Fruit fly (Drosophila melanogaster) whole organism, embryonic: ENCODE data around the gene RhoGAP19D.

Experiments
- BEAF-32 ChIP-seq: fragments of 200-800 bp; sonication (Bioruptor generic); optimal IDR thresholded peaks from 3 replicates; lab custom pipeline; 2017; ENCODE audit warnings: missing biosample characterization, missing genetic modification characterization, mild to moderate bottlenecking, moderate library complexity, missing genetic modification reagents
- CG10431 ChIP-seq: fragments of 200-800 bp; sonication (Bioruptor generic); optimal IDR thresholded peaks from 3 replicates; lab custom pipeline; 2018; ENCODE audit warnings: missing biosample characterization, mild to moderate bottlenecking, missing genetic modification characterization
- CG10979 ChIP-seq: fragments of 200-800 bp; sonication (Bioruptor generic); optimal IDR thresholded peaks from 2 replicates; lab custom pipeline; 2018; ENCODE audit warnings: missing biosample characterization, mild to moderate bottlenecking, missing genetic modification characterization, moderate library complexity
- CG11504 ChIP-seq: fragments of 200-800 bp; sonication (Bioruptor generic); optimal IDR thresholded peaks from 3 replicates; lab custom pipeline; 2019; ENCODE audit warnings: missing biosample characterization, mild to moderate bottlenecking, missing genetic modification characterization, moderate library complexity
- CG12219 ChIP-seq: fragments of 200-800 bp; sonication (Bioruptor generic); optimal IDR thresholded peaks from 3 replicates; lab custom pipeline; 2018; ENCODE audit warnings: missing biosample characterization, mild to moderate bottlenecking, missing genetic modification characterization
- CG12659 ChIP-seq: fragments of 200-800 bp; sonication (Bioruptor generic); optimal IDR thresholded peaks from 3 replicates; lab custom pipeline; 2017; ENCODE audit warnings: mild to moderate bottlenecking, missing biosample characterization, missing genetic modification reagents, missing genetic modification characterization
- CG14014 ChIP-seq: fragments of 200-800 bp; sonication (Bioruptor generic); IDR thresholded peaks from 2 replicates; pipeline ENCODE4 v1.3.6; 2022; ENCODE audit warnings: missing biosample characterization, missing genetic modification characterization
- CG14667 ChIP-seq: fragments of 200-800 bp; sonication (Bioruptor generic); IDR thresholded peaks from 2 replicates; pipeline ENCODE4 v1.3.6; 2022; ENCODE audit warnings: missing biosample characterization, missing genetic modification characterization
- CG14860 ChIP-seq: fragments of 200-800 bp; sonication (Bioruptor generic); IDR thresholded peaks from 3 replicates; pipeline ENCODE4 v1.3.6; 2022; ENCODE audit warnings: missing biosample characterization, missing genetic modification characterization; ENCODE audit not compliant: partially characterized antibody
- CG17802 ChIP-seq: fragments of 200-800 bp; sonication (Bioruptor generic); optimal IDR thresholded peaks from 2 replicates; lab custom pipeline; 2018; ENCODE audit warnings: missing biosample characterization, mild to moderate bottlenecking, missing genetic modification characterization, moderate library complexity
- CG1792 ChIP-seq: fragments of 200-800 bp; sonication (Bioruptor generic); optimal IDR thresholded peaks from 2 replicates; lab custom pipeline; 2016; ENCODE audit warnings: missing biosample characterization, missing genetic modification characterization
- CG2199 ChIP-seq: fragments of 200-800 bp; sonication (Bioruptor generic); IDR thresholded peaks from 3 replicates; pipeline ENCODE4 v1.3.6; 2022; ENCODE audit warnings: missing biosample characterization, missing genetic modification characterization
- CG31224 ChIP-seq: fragments of 200-800 bp; sonication (Bioruptor generic); IDR thresholded peaks from 2 replicates; pipeline ENCODE4 v1.3.6; 2022; ENCODE audit warnings: missing biosample characterization, missing genetic modification characterization
- CG32532 ChIP-seq: fragments of 200-800 bp; sonication (Bioruptor generic); IDR thresholded peaks from 2 replicates; pipeline ENCODE4 v1.3.6; 2022; ENCODE audit warnings: missing biosample characterization, missing genetic modification characterization
- CG34224 ChIP-seq: fragments of 200-800 bp; sonication (Bioruptor generic); IDR thresholded peaks from 3 replicates; pipeline ENCODE4 v1.3.6; 2022; ENCODE audit warnings: missing biosample characterization, missing genetic modification characterization; ENCODE audit not compliant: partially characterized antibody
- CG6765 ChIP-seq: fragments of 200-800 bp; sonication (Bioruptor generic); optimal IDR thresholded peaks from 3 replicates; lab custom pipeline; 2017; ENCODE audit warnings: missing biosample characterization, mild to moderate bottlenecking, missing genetic modification characterization
- CG7745 ChIP-seq: fragments of 200-800 bp; sonication (Bioruptor generic); optimal IDR thresholded peaks from 2 replicates; lab custom pipeline; 2018; ENCODE audit warnings: missing biosample characterization, mild to moderate bottlenecking, missing genetic modification characterization, moderate library complexity
- CG9797 ChIP-seq: fragments of 200-800 bp; sonication (Bioruptor generic); optimal IDR thresholded peaks from 3 replicates; lab custom pipeline; 2018; ENCODE audit warnings: missing biosample characterization, mild to moderate bottlenecking, missing genetic modification characterization
- Dek ChIP-seq: fragments of 200-800 bp; sonication (Bioruptor generic); optimal IDR thresholded peaks from 3 replicates; lab custom pipeline; 2019; ENCODE audit warnings: missing biosample characterization, mild to moderate bottlenecking, missing genetic modification characterization, moderate library complexity
- Elba2 ChIP-seq: fragments of 200-800 bp; sonication (Bioruptor generic); optimal IDR thresholded peaks from 3 replicates; lab custom pipeline; 2016; ENCODE audit warnings: missing biosample characterization, missing genetic modification characterization
- Gsc ChIP-seq: fragments of 200-800 bp; sonication (Bioruptor generic); IDR thresholded peaks from 2 replicates; pipeline ENCODE4 v1.3.6; 2022; ENCODE audit warnings: missing biosample characterization, missing genetic modification characterization
- Hey ChIP-seq: fragments of 200-800 bp; sonication (Bioruptor generic); optimal IDR thresholded peaks from 3 replicates; lab custom pipeline; 2018; ENCODE audit warnings: missing biosample characterization, mild to moderate bottlenecking, missing genetic modification characterization
- Nf-YC ChIP-seq: fragments of 200-800 bp; optimal IDR thresholded peaks from 3 replicates; lab custom pipeline; 2019; ENCODE audit warnings: missing biosample characterization, mild to moderate bottlenecking, missing genetic modification characterization, moderate library complexity
- Poxn ChIP-seq: fragments of 200-800 bp; sonication (Bioruptor generic); IDR thresholded peaks from 2 replicates; pipeline ENCODE4 v1.3.6; 2022; ENCODE audit warnings: missing biosample characterization, missing genetic modification characterization
- Ptx1 ChIP-seq: fragments of 200-800 bp; sonication (Bioruptor generic); IDR thresholded peaks from 2 replicates; pipeline ENCODE4 v1.3.6; 2022; ENCODE audit warnings: missing biosample characterization, missing genetic modification characterization
- Ssrp ChIP-seq: fragments of 200-800 bp; sonication (Bioruptor generic); optimal IDR thresholded peaks from 2 replicates; lab custom pipeline; 2018; ENCODE audit warnings: missing biosample characterization, mild to moderate bottlenecking, missing genetic modification characterization, moderate library complexity
- Trl ChIP-seq, 3 experiments: fragments of >200 bp in 2 of 3; fragments of 200-800 bp in 1 of 3; sonication (Bioruptor generic) in 1 of 3; optimal IDR thresholded peaks; 2 replicates in 1 of 3; 3 replicates in 2 of 3; lab custom pipeline; 2016 to 2017; ENCODE audit warnings: missing biosample characterization in 1 of 3, missing genetic modification characterization in 1 of 3
- ab ChIP-seq: fragments of 200-800 bp; sonication (Bioruptor generic); optimal IDR thresholded peaks from 2 replicates; lab custom pipeline; 2016; ENCODE audit warnings: missing biosample characterization, missing genetic modification characterization
- dmrt99B ChIP-seq: fragments of 200-800 bp; sonication (Bioruptor generic); optimal IDR thresholded peaks from 2 replicates; lab custom pipeline; 2018; ENCODE audit warnings: missing biosample characterization, mild to moderate bottlenecking, missing genetic modification characterization, moderate library complexity
- dysf ChIP-seq: fragments of 200-800 bp; sonication (Bioruptor generic); IDR thresholded peaks from 3 replicates; pipeline ENCODE4 v1.3.6; 2022; ENCODE audit warnings: missing biosample characterization, missing genetic modification characterization
- esg ChIP-seq: fragments of 200-800 bp; sonication (Bioruptor generic); conservative IDR thresholded peaks from 2 replicates; pipeline ENCODE4 v1.3.6; 2022; ENCODE audit warnings: missing biosample characterization, missing genetic modification characterization
- fd96Cb ChIP-seq: fragments of 200-800 bp; sonication (Bioruptor generic); optimal IDR thresholded peaks from 2 replicates; lab custom pipeline; 2018; ENCODE audit warnings: missing biosample characterization, mild to moderate bottlenecking, missing genetic modification characterization, moderate library complexity
- gce ChIP-seq: fragments of 200-800 bp; sonication (Bioruptor generic); IDR thresholded peaks from 3 replicates; pipeline ENCODE4 v1.3.6; 2022; ENCODE audit warnings: missing biosample characterization, missing genetic modification characterization
- gro ChIP-seq: fragments of 200-800 bp; sonication (Bioruptor generic); optimal IDR thresholded peaks from 2 replicates; lab custom pipeline; 2016; ENCODE audit warnings: missing biosample characterization, missing genetic modification characterization
- her ChIP-seq: fragments of 200-800 bp; sonication (Bioruptor generic); optimal IDR thresholded peaks from 2 replicates; lab custom pipeline; 2016; ENCODE audit warnings: missing biosample characterization, missing genetic modification characterization
- nerfin-1 ChIP-seq: fragments of 200-800 bp; sonication (Bioruptor generic); optimal IDR thresholded peaks from 3 replicates; lab custom pipeline; 2019; ENCODE audit warnings: missing biosample characterization, mild to moderate bottlenecking, missing genetic modification characterization, moderate library complexity
- nmo ChIP-seq: fragments of 200-800 bp; sonication (Bioruptor generic); optimal IDR thresholded peaks from 2 replicates; lab custom pipeline; 2018; ENCODE audit warnings: missing biosample characterization, mild to moderate bottlenecking, missing genetic modification characterization, moderate library complexity
- odd ChIP-seq: fragments of 200-800 bp; sonication (Bioruptor generic); optimal IDR thresholded peaks from 2 replicates; lab custom pipeline; 2017; ENCODE audit warnings: missing biosample characterization, mild to moderate bottlenecking, missing genetic modification characterization
- org-1 ChIP-seq: fragments of 200-800 bp; sonication (Bioruptor generic); optimal IDR thresholded peaks from 2 replicates; lab custom pipeline; 2017; ENCODE audit warnings: missing biosample characterization, missing genetic modification characterization
- ranshi ChIP-seq: fragments of 200-800 bp; sonication (Bioruptor generic); IDR thresholded peaks from 2 replicates; pipeline ENCODE4 v1.3.6; 2022; ENCODE audit warnings: missing biosample characterization, missing genetic modification characterization
- scrt ChIP-seq: fragments of 200-800 bp; sonication (Bioruptor generic); optimal IDR thresholded peaks from 2 replicates; lab custom pipeline; 2018; ENCODE audit warnings: missing biosample characterization, mild to moderate bottlenecking, missing genetic modification characterization, moderate library complexity
- sens ChIP-seq: fragments of 200-800 bp; sonication (Bioruptor generic); peaks from one replicate; lab custom pipeline; 2016; ENCODE audit warnings: missing biosample characterization, missing genetic modification characterization
- sim ChIP-seq: fragments of 200-800 bp; sonication (Bioruptor generic); IDR thresholded peaks from 2 replicates; pipeline ENCODE4 v1.3.6; 2022; ENCODE audit warnings: missing biosample characterization, missing genetic modification characterization
- sima ChIP-seq: fragments of 200-800 bp; sonication (Bioruptor generic); optimal IDR thresholded peaks from 2 replicates; lab custom pipeline; 2016; ENCODE audit warnings: missing biosample characterization, missing genetic modification characterization
- sna ChIP-seq: fragments of 200-800 bp; sonication (Bioruptor generic); IDR thresholded peaks from 2 replicates; pipeline ENCODE4 v1.3.6; 2022; ENCODE audit warnings: missing biosample characterization, missing genetic modification characterization; ENCODE audit not compliant: partially characterized antibody
- tup ChIP-seq: fragments of 200-800 bp; sonication (Bioruptor generic); optimal IDR thresholded peaks from 2 replicates; lab custom pipeline; 2016; ENCODE audit warnings: missing biosample characterization, mild to moderate bottlenecking, missing genetic modification characterization, moderate library complexity
- zen ChIP-seq: fragments of 200-800 bp; sonication (Bioruptor generic); optimal IDR thresholded peaks from 3 replicates; lab custom pipeline; 2018; ENCODE audit warnings: missing biosample characterization, mild to moderate bottlenecking, missing genetic modification characterization, moderate library complexity
- zfh1 ChIP-seq: fragments of 200-800 bp; sonication (Bioruptor generic); IDR thresholded peaks from 3 replicates; pipeline ENCODE4 v1.3.6; 2022; ENCODE audit warnings: missing biosample characterization, missing genetic modification characterization

The RhoGAP19D gene

dm6 chrX:20485880-20486279 lies 24.6 kb downstream of the RhoGAP19D start, which contains the start of gene CG15461:
TSS of gene CG15461 (plus strand) at chrX:20486180.
- TF ChIP-seq zen (no peak), CG17802 (no peak), sens (GFP tag; lab: Kevin White, UChicago) (peak; percentile 20)

DNA sequence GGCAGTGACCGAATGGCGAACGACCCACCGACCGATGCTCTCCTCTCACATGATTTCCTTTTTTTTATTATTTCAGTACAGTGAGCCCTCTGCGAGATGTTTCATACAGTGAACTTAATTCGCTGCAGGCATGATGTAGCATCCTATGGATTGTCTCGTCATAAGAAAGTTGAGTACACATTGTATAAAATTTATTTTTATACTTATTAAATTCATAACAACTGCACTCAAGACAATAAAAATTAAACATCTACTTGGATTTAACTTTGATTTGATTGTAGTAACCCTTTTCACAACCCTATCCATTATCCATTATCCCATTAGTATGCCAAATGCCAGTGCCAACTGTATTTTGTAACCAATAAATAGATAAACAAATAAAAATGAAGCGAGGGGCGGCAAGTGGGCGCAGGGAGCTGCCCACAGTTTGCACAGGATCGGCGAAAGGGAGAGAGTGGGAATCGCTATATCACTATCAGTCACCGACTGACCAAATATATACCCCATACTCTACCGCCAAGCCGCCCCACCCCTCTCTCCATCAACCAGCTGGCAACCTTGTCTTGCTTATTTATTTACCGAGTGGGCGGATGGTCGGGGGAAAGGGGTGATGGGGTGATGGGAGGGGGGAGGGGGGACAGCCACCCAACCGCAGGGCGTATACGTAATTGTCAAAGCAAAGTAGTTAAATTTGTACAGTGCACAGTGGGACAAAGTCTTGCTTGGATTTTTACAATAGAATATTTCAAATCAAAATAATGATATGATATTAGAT lies 27.5 kb downstream of the RhoGAP19D start:
- no peak for TF ChIP-seq ranshi (GFP tag; lab: Robert Waterston, UW)
- no peak for TF ChIP-seq CG14667 (GFP tag; lab: Robert Waterston, UW)
- TF ChIP-seq Hey, result no peak
- no peak for TF ChIP-seq CG10979
- TF ChIP-seq CG12659 (GFP tag; lab: Kevin White, UChicago), result peak; percentile 18
- TF ChIP-seq CG14014 (GFP tag; lab: Robert Waterston, UW), result no peak
- TF ChIP-seq BEAF-32, result no peak
- TF ChIP-seq esg, result no peak
- peak; percentile 43; the same call in 1 of the 2 replicates for TF ChIP-seq Ptx1
- no peak for TF ChIP-seq nmo (GFP tag; lab: Kevin White, UChicago)
- 0 out of 2 replicates have a peak, but pooled peaks have one; percentile 5 for TF ChIP-seq CG32532 (GFP tag; lab: Robert Waterston, UW)
- no peak for TF ChIP-seq gro (GFP tag; lab: Kevin White, UChicago)
- no peak for TF ChIP-seq sim (GFP tag; lab: Robert Waterston, UW)
- TF ChIP-seq Gsc (GFP tag; lab: Robert Waterston, UW), result no peak
- no peak for TF ChIP-seq her (GFP tag; lab: Kevin White, UChicago)
- TF ChIP-seq Ssrp (tag; lab: Kevin White, UChicago), result no peak
- TF ChIP-seq nerfin-1 (tag; lab: Kevin White, UChicago), result no peak
- TF ChIP-seq CG14860 (GFP tag; lab: Robert Waterston, UW), result no peak
- no peak for TF ChIP-seq CG31224 (GFP tag; lab: Robert Waterston, UW)
- no peak for TF ChIP-seq sna (GFP tag; lab: Robert Waterston, UW)
- no peak for TF ChIP-seq odd (GFP tag; lab: Kevin White, UChicago)
- no peak for TF ChIP-seq Trl (optimal IDR thresholded peaks at IDR 0.05; lab: Kevin White, UChicago)
- no peak for TF ChIP-seq Trl (GFP tag; optimal IDR thresholded peaks at IDR 0.05; lab: Kevin White, UChicago)
- no peak for TF ChIP-seq org-1 (GFP tag; lab: Kevin White, UChicago)
- peak; percentile 13 for TF ChIP-seq dmrt99B (tag; lab: Kevin White, UChicago)
- no peak for TF ChIP-seq zfh1
- TF ChIP-seq Elba2 (GFP tag; lab: Kevin White, UChicago), result no peak
- TF ChIP-seq fd96Cb (tag; lab: Kevin White, UChicago), result no peak
- TF ChIP-seq CG11504 (tag; lab: Kevin White, UChicago), result peak; percentile 38
- no peak for TF ChIP-seq CG34224 (GFP tag; lab: Robert Waterston, UW)
- no peak for TF ChIP-seq Poxn (GFP tag; lab: Robert Waterston, UW)
- no peak for TF ChIP-seq tup (GFP tag; lab: Kevin White, UChicago)
- no peak for TF ChIP-seq ab (GFP tag; lab: Kevin White, UChicago)
- peak; percentile 52; the same call in 1 of the 3 replicates for TF ChIP-seq dysf (GFP tag; lab: Robert Waterston, UW)
- no peak for TF ChIP-seq gce (GFP tag; lab: Robert Waterston, UW)
- no peak for TF ChIP-seq Dek (tag; lab: Kevin White, UChicago)
- TF ChIP-seq CG6765 (GFP tag; lab: Kevin White, UChicago), result no peak
- TF ChIP-seq scrt (GFP tag; lab: Kevin White, UChicago), result no peak
- no peak for TF ChIP-seq CG2199 (GFP tag; lab: Robert Waterston, UW)
- TF ChIP-seq sima (GFP tag; lab: Kevin White, UChicago), result no peak
- TF ChIP-seq CG10431 (GFP tag; lab: Kevin White, UChicago), result no peak
- TF ChIP-seq CG9797 (GFP tag; lab: Kevin White, UChicago), result no peak
- no peak for TF ChIP-seq CG12219 (GFP tag; lab: Kevin White, UChicago)
- TF ChIP-seq CG7745 (tag; lab: Kevin White, UChicago), result no peak
- no peak for TF ChIP-seq CG1792 (GFP tag; lab: Kevin White, UChicago)
- no peak for TF ChIP-seq Nf-YC
